Worm (Caenorhabditis elegans): ENCODE results near the gene rsp-1.

- TF ChIP-seq hlh-17 (GFP tag; optimal IDR thresholded peaks at IDR 0.05; ENCODE audit: borderline replicate concordance) (no peak), ceh-82 (tag; optimal IDR thresholded peaks at IDR 0.05) (no peak), aly-2 (tag; optimal IDR thresholded peaks at IDR 0.05) (no peak), ztf-11 (tag; optimal IDR thresholded peaks at IDR 0.05) (no peak), nhr-11 (tag; optimal IDR thresholded peaks at IDR 0.05) (no peak), nhr-77 (tag; optimal IDR thresholded peaks at IDR 0.05) (no peak), unc-98 (GFP tag; IDR thresholded peaks at IDR 0.05) (no peak), ztf-4 (tag; optimal IDR thresholded peaks at IDR 0.05) (no peak), unc-62 (GFP tag; optimal IDR thresholded peaks at IDR 0.05) (no peak), C34B4.2 (tag; optimal IDR thresholded peaks at IDR 0.05) (no peak), snpc-4 (tag; optimal IDR thresholded peaks at IDR 0.05) (no peak), alr-1 (tag; optimal IDR thresholded peaks at IDR 0.05; ENCODE audit: borderline replicate concordance) (no peak)
Measured at ce11 chrII:11438417-11438816, 14.7 kb upstream of the rsp-1 start, which contains the start of gene vha-6.
